Fruit fly (Drosophila melanogaster) whole organism, embryonic: Measurements from ENCODE around the gene galene.

Experiments used
- Ada2b ChIP-seq: fragments of 200-800 bp; sonication (Bioruptor generic); IDR thresholded peaks from 2 replicates; pipeline ENCODE4 v1.3.6; 2022; ENCODE audit warnings: missing biosample characterization, missing genetic modification characterization
- Atf6 ChIP-seq: fragments of 200-800 bp; sonication (Bioruptor generic); IDR thresholded peaks from 2 replicates; pipeline ENCODE4 v1.3.6; 2022; ENCODE audit warnings: missing biosample characterization, missing genetic modification characterization
- Awh ChIP-seq: fragments of 200-800 bp; sonication (Bioruptor generic); IDR thresholded peaks from 2 replicates; pipeline ENCODE4, ENCODE4 v1.3.6; 2022; ENCODE audit warnings: missing biosample characterization, missing genetic modification characterization
- B-H1 ChIP-seq: fragments of 200-800 bp; sonication (Bioruptor generic); IDR thresholded peaks from 3 replicates; pipeline ENCODE4 v1.3.6; 2022; ENCODE audit warnings: missing biosample characterization, missing genetic modification characterization
- Bteb2 ChIP-seq: fragments of 200-800 bp; sonication (Bioruptor generic); optimal IDR thresholded peaks from 2 replicates; lab custom pipeline; 2016; ENCODE audit warnings: missing biosample characterization, missing genetic modification characterization
- CG11093 ChIP-seq: fragments of 200-800 bp; sonication (Bioruptor generic); IDR thresholded peaks from 3 replicates; pipeline ENCODE4 v1.3.6; 2022; ENCODE audit warnings: missing biosample characterization, missing genetic modification characterization
- CG12155 ChIP-seq: fragments of 200-800 bp; sonication (Bioruptor generic); optimal IDR thresholded peaks from 3 replicates; lab custom pipeline; 2016; ENCODE audit warnings: missing biosample characterization, missing genetic modification characterization
- CG12769 ChIP-seq: fragments of 200-800 bp; sonication (Bioruptor generic); optimal IDR thresholded peaks from 2 replicates; lab custom pipeline; 2019; ENCODE audit warnings: missing biosample characterization, mild to moderate bottlenecking, missing genetic modification characterization, moderate library complexity
- CG13624 ChIP-seq: fragments of 200-800 bp; sonication (Bioruptor generic); optimal IDR thresholded peaks from 2 replicates; lab custom pipeline; 2016; ENCODE audit warnings: missing biosample characterization, missing genetic modification characterization
- CG14441 ChIP-seq: fragments of 200-800 bp; sonication (Bioruptor generic); IDR thresholded peaks from 2 replicates; pipeline ENCODE4 v1.3.6; 2022; ENCODE audit warnings: missing biosample characterization, missing genetic modification characterization
- CG14710 ChIP-seq: fragments of 200-800 bp; sonication (Bioruptor generic); optimal IDR thresholded peaks from 3 replicates; lab custom pipeline; 2019; ENCODE audit warnings: missing biosample characterization, mild to moderate bottlenecking, missing genetic modification characterization, moderate library complexity
- CG14860 ChIP-seq: fragments of 200-800 bp; sonication (Bioruptor generic); IDR thresholded peaks from 3 replicates; pipeline ENCODE4 v1.3.6; 2022; ENCODE audit warnings: missing biosample characterization, missing genetic modification characterization; ENCODE audit not compliant: partially characterized antibody
- CG15479 ChIP-seq: fragments of 200-800 bp; sonication (Bioruptor generic); optimal IDR thresholded peaks from 3 replicates; lab custom pipeline; 2019; ENCODE audit warnings: missing biosample characterization, mild to moderate bottlenecking, missing genetic modification characterization, moderate library complexity
- CG15696 ChIP-seq: fragments of 200-800 bp; sonication (Bioruptor generic); optimal IDR thresholded peaks from 2 replicates; lab custom pipeline; 2019; ENCODE audit warnings: missing biosample characterization, mild to moderate bottlenecking, missing genetic modification characterization, moderate library complexity
- CG17612 ChIP-seq: fragments of 200-800 bp; sonication (Bioruptor generic); IDR thresholded peaks from 2 replicates; pipeline ENCODE4 v1.3.6; 2022; ENCODE audit warnings: missing biosample characterization, missing genetic modification characterization
- CG17802 ChIP-seq: fragments of 200-800 bp; sonication (Bioruptor generic); optimal IDR thresholded peaks from 2 replicates; lab custom pipeline; 2018; ENCODE audit warnings: missing biosample characterization, mild to moderate bottlenecking, missing genetic modification characterization, moderate library complexity
- CG32532 ChIP-seq: fragments of 200-800 bp; sonication (Bioruptor generic); IDR thresholded peaks from 2 replicates; pipeline ENCODE4 v1.3.6; 2022; ENCODE audit warnings: missing biosample characterization, missing genetic modification characterization
- CG34224 ChIP-seq: fragments of 200-800 bp; sonication (Bioruptor generic); IDR thresholded peaks from 3 replicates; pipeline ENCODE4 v1.3.6; 2022; ENCODE audit warnings: missing biosample characterization, missing genetic modification characterization; ENCODE audit not compliant: partially characterized antibody
- CG34376 ChIP-seq: fragments of 200-800 bp; sonication (Bioruptor generic); optimal IDR thresholded peaks from 2 replicates; lab custom pipeline; 2018; ENCODE audit warnings: missing biosample characterization, mild to moderate bottlenecking, missing genetic modification characterization
- CG4282 ChIP-seq: fragments of 200-800 bp; sonication (Bioruptor generic); optimal IDR thresholded peaks from 2 replicates; lab custom pipeline; 2016; ENCODE audit warnings: missing biosample characterization, missing genetic modification characterization
- CG4328 ChIP-seq: fragments of 200-800 bp; sonication (Bioruptor generic); optimal IDR thresholded peaks from 3 replicates; lab custom pipeline; 2017; ENCODE audit warnings: missing biosample characterization, missing genetic modification reagents, missing genetic modification characterization
- CG7928 ChIP-seq: fragments of 200-800 bp; sonication (Bioruptor generic); optimal IDR thresholded peaks from 2 replicates; lab custom pipeline; 2017; ENCODE audit warnings: missing biosample characterization, mild to moderate bottlenecking, missing genetic modification characterization
- CG7963 ChIP-seq: fragments of 200-800 bp; sonication (Bioruptor generic); IDR thresholded peaks from 3 replicates; pipeline ENCODE4 v1.3.6; 2022; ENCODE audit warnings: missing biosample characterization, missing genetic modification characterization; ENCODE audit not compliant: partially characterized antibody
- Camta ChIP-seq: fragments of 200-800 bp; sonication (Bioruptor generic); optimal IDR thresholded peaks from 2 replicates; lab custom pipeline; 2016; ENCODE audit warnings: missing biosample characterization, missing genetic modification characterization
- Chrac-16 ChIP-seq: fragments of 200-800 bp; sonication (Bioruptor generic); optimal IDR thresholded peaks from 3 replicates; lab custom pipeline; 2016; ENCODE audit warnings: missing biosample characterization, missing genetic modification characterization
- Eip74EF ChIP-seq, 2 experiments: fragments of 200-800 bp in 1 of 2; fragments of >200 bp in 1 of 2; sonication (Bioruptor generic) in 1 of 2; optimal IDR thresholded peaks; 2 replicates each; lab custom pipeline; 2017 to 2019; ENCODE audit warnings: missing biosample characterization in 2 of 2, missing genetic modification characterization in 2 of 2, mild to moderate bottlenecking in 1 of 2, moderate library complexity in 1 of 2
- HmgZ ChIP-seq: fragments of 200-800 bp; sonication (Bioruptor generic); optimal IDR thresholded peaks from 2 replicates; lab custom pipeline; 2018; ENCODE audit warnings: missing biosample characterization, mild to moderate bottlenecking, missing genetic modification characterization
- Oli ChIP-seq: fragments of 200-800 bp; sonication (Bioruptor generic); optimal IDR thresholded peaks from 2 replicates; lab custom pipeline; 2018; ENCODE audit warnings: missing biosample characterization, mild to moderate bottlenecking, missing genetic modification characterization, moderate library complexity
- Ravus ChIP-seq: fragments of 200-800 bp; sonication (Bioruptor generic); IDR thresholded peaks from 2 replicates; pipeline ENCODE4 v1.3.6; 2022; ENCODE audit warnings: missing biosample characterization, missing genetic modification characterization
- Sox102F ChIP-seq: fragments of 200-800 bp; sonication (Bioruptor generic); optimal IDR thresholded peaks from 2 replicates; lab custom pipeline; 2018; ENCODE audit warnings: missing biosample characterization, mild to moderate bottlenecking, missing genetic modification characterization, moderate library complexity
- amos ChIP-seq: fragments of 200-800 bp; sonication (Bioruptor generic); IDR thresholded peaks from 2 replicates; pipeline ENCODE4 v1.3.6; 2022; ENCODE audit warnings: missing biosample characterization, missing genetic modification characterization; ENCODE audit not compliant: partially characterized antibody
- ap ChIP-seq: fragments of 200-800 bp; sonication (Bioruptor generic); IDR thresholded peaks from 2 replicates; pipeline ENCODE4 v1.3.6; 2022; ENCODE audit warnings: missing biosample characterization, missing genetic modification characterization
- cato ChIP-seq: fragments of 200-800 bp; sonication (Bioruptor generic); optimal IDR thresholded peaks from 2 replicates; lab custom pipeline; 2016; ENCODE audit warnings: missing biosample characterization, missing genetic modification characterization, borderline replicate concordance
- croc ChIP-seq: fragments of 200-800 bp; sonication (Bioruptor generic); conservative IDR thresholded peaks from 3 replicates; pipeline ENCODE4 v1.3.6; 2022; ENCODE audit warnings: missing biosample characterization, missing genetic modification characterization
- danr ChIP-seq: fragments of 200-800 bp; sonication (Bioruptor generic); IDR thresholded peaks from 2 replicates; pipeline ENCODE4 v1.3.6; 2022; ENCODE audit warnings: missing biosample characterization, missing genetic modification characterization
- dmrt99B ChIP-seq: fragments of 200-800 bp; sonication (Bioruptor generic); optimal IDR thresholded peaks from 2 replicates; lab custom pipeline; 2018; ENCODE audit warnings: missing biosample characterization, mild to moderate bottlenecking, missing genetic modification characterization, moderate library complexity
- dpn ChIP-seq, 2 experiments: fragments of 200-800 bp; sonication (Bioruptor generic); optimal IDR thresholded peaks; 3 replicates each; lab custom pipeline; 2016; ENCODE audit warnings: missing biosample characterization in 2 of 2, missing genetic modification characterization in 2 of 2
- fd64A ChIP-seq: fragments of 200-800 bp; sonication (Bioruptor generic); optimal IDR thresholded peaks from 3 replicates; lab custom pipeline; 2018; ENCODE audit warnings: missing biosample characterization, mild to moderate bottlenecking, missing genetic modification characterization
- gcm ChIP-seq: fragments of 200-800 bp; sonication (Bioruptor generic); optimal IDR thresholded peaks from 2 replicates; lab custom pipeline; 2019; ENCODE audit warnings: missing biosample characterization, mild to moderate bottlenecking, missing genetic modification characterization, moderate library complexity
- gsb-n ChIP-seq: fragments of 200-800 bp; sonication (Bioruptor generic); optimal IDR thresholded peaks from 3 replicates; lab custom pipeline; 2018; ENCODE audit warnings: missing biosample characterization, mild to moderate bottlenecking, missing genetic modification characterization
- gt ChIP-seq: fragments of 200-800 bp; sonication (Bioruptor generic); IDR thresholded peaks from 2 replicates; pipeline ENCODE4 v1.3.6; 2022; ENCODE audit warnings: missing biosample characterization, missing genetic modification characterization
- kay ChIP-seq: fragments of 200-800 bp; sonication (Bioruptor generic); optimal IDR thresholded peaks from 2 replicates; lab custom pipeline; 2016; ENCODE audit warnings: missing biosample characterization, missing genetic modification characterization
- lola ChIP-seq, 3 experiments: fragments of >200 bp in 2 of 3; fragments of 200-800 bp in 1 of 3; sonication (Bioruptor generic) in 1 of 3; optimal IDR thresholded peaks; 2 replicates each; lab custom pipeline; 2017 to 2019; ENCODE audit warnings: missing biosample characterization in 3 of 3, missing genetic modification characterization in 3 of 3, mild to moderate bottlenecking in 1 of 3, moderate library complexity in 1 of 3
- p53 ChIP-seq: fragments of 200-800 bp; sonication (Bioruptor generic); optimal IDR thresholded peaks from 2 replicates; lab custom pipeline; 2016; ENCODE audit warnings: missing biosample characterization, missing genetic modification characterization
- repo ChIP-seq: fragments of 200-800 bp; sonication (Bioruptor generic); optimal IDR thresholded peaks from 2 replicates; lab custom pipeline; 2016; ENCODE audit warnings: missing biosample characterization, missing genetic modification characterization
- sqz ChIP-seq: fragments of 200-800 bp; sonication (Bioruptor generic); optimal IDR thresholded peaks from 3 replicates; lab custom pipeline; 2018; ENCODE audit warnings: missing biosample characterization, mild to moderate bottlenecking, missing genetic modification characterization
- tup ChIP-seq: fragments of 200-800 bp; sonication (Bioruptor generic); optimal IDR thresholded peaks from 2 replicates; lab custom pipeline; 2016; ENCODE audit warnings: missing biosample characterization, mild to moderate bottlenecking, missing genetic modification characterization, moderate library complexity

galene gene

DNA sequence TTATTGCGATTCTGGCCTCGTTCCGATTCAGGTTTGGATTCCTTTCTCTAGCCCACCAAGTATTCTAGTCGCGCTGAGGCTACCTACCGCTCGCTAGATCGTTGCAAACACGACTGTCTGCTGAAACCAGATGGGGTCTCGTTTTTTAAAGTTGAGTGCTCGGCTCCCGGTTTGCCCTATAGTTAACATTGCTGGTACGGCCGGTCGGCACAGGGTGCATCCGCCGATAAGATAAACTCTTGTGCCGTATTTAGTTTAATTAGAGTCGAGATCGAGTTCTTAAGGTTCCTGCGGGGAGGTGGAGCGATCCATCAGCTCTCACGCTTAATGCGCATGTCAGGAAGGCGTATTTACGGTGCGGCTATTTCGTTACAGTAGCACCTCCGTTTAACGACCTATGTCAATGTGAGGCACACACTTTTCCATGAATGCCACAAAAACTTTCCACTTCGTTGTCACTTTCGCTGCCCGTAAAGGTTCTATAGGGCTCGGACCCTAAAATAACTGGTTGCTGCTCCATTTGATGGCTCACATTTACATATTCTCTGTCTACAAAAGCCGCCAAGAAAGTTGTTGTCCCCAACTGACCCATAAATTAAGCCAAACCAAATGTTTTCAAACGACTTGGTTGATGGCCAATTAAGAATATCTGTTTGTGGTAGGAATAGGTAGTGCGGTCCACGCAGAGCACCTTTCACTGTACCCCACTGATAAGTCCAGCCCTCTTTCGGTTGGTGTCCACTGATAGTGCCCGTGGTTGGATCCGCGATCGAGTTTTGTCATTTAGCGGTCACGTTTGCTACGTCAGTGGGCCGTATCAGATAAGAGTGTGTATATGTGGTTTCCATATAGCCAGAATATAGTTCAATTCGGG lies 30.6 kb upstream of the galene start, which contains the start of gene CG9119 (continued):
- TF ChIP-seq gsb-n (peak; percentile 66), ap (GFP tag; lab: Robert Waterston, UW) (no peak), CG4328 (GFP tag; lab: Kevin White, UChicago) (peak; percentile 52), p53 (peak; percentile 11), CG32532 (no peak; the same call in none of the 2 replicates), Oli (tag; lab: Kevin White, UChicago) (peak; percentile 72), gt (no peak), lola (GFP tag; optimal IDR thresholded peaks at IDR 0.05; lab: Kevin White, UChicago) (peak in 1 of 3 experiments; percentile 44), CG17802 (tag; lab: Kevin White, UChicago) (no peak), CG17612 (GFP tag; lab: Robert Waterston, UW) (no peak), danr (GFP tag; lab: Robert Waterston, UW) (0 out of 2 replicates have a peak, but pooled peaks have one; percentile 43), B-H1 (GFP tag; lab: Robert Waterston, UW) (0 out of 3 replicates have a peak, but pooled peaks have one; percentile 30), Chrac-16 (GFP tag; lab: Kevin White, UChicago) (peak; percentile 42), dmrt99B (tag; lab: Kevin White, UChicago) (peak; percentile 75), CG12769 (tag; lab: Kevin White, UChicago) (peak; percentile 63), CG15479 (GFP tag; lab: Kevin White, UChicago) (no peak), CG7928 (GFP tag; lab: Kevin White, UChicago) (peak; percentile 13), CG13624 (GFP tag; lab: Kevin White, UChicago) (peak; percentile 71), CG4282 (peak; percentile 25), croc (GFP tag; lab: Robert Waterston, UW) (no peak; the same call in 2 of the 3 replicates), Awh (GFP tag; lab: Robert Waterston, UW) (0 out of 2 replicates have a peak, but pooled peaks have one; percentile 40), fd64A (peak; percentile 45), CG14860 (GFP tag; lab: Robert Waterston, UW) (no peak), Atf6 (GFP tag; lab: Robert Waterston, UW) (peak; percentile 74), Ada2b (GFP tag; lab: Robert Waterston, UW) (no peak), Sox102F (GFP tag; lab: Kevin White, UChicago) (peak; percentile 37), Ravus (GFP tag; lab: Robert Waterston, UW) (0 out of 2 replicates have a peak, but pooled peaks have one; percentile 1), CG34376 (GFP tag; lab: Kevin White, UChicago) (peak; percentile 67), tup (no peak), Bteb2 (GFP tag; lab: Kevin White, UChicago) (no peak), dpn (GFP tag; optimal IDR thresholded peaks at IDR 0.05; lab: Kevin White, UChicago) (peak; percentile 61 to 67), kay (no peak), CG7963 (no peak), gcm (GFP tag; lab: Kevin White, UChicago) (peak; percentile 41), sqz (GFP tag; lab: Kevin White, UChicago) (peak; percentile 47), amos (GFP tag; lab: Robert Waterston, UW) (no peak), CG34224 (no peak), HmgZ (tag; lab: Kevin White, UChicago) (peak; percentile 42), CG15696 (tag; lab: Kevin White, UChicago) (peak; percentile 12), CG11093 (GFP tag; lab: Robert Waterston, UW) (peak; percentile 51; the same call in 1 of the 3 replicates), Camta (peak; percentile 56), CG12155 (peak; percentile 56), CG14710 (tag; lab: Kevin White, UChicago) (peak; percentile 66), cato (GFP tag; lab: Kevin White, UChicago) (no peak), Eip74EF (GFP tag; optimal IDR thresholded peaks at IDR 0.05; lab: Kevin White, UChicago) (peak in 1 of 2 experiments; percentile 45), CG14441 (GFP tag; lab: Robert Waterston, UW) (peak; percentile 51), repo (GFP tag; lab: Kevin White, UChicago) (no peak)
